Worm (Caenorhabditis elegans): ENCODE data around the gene K12B6.9.

The K12B6.9 gene

DNA sequence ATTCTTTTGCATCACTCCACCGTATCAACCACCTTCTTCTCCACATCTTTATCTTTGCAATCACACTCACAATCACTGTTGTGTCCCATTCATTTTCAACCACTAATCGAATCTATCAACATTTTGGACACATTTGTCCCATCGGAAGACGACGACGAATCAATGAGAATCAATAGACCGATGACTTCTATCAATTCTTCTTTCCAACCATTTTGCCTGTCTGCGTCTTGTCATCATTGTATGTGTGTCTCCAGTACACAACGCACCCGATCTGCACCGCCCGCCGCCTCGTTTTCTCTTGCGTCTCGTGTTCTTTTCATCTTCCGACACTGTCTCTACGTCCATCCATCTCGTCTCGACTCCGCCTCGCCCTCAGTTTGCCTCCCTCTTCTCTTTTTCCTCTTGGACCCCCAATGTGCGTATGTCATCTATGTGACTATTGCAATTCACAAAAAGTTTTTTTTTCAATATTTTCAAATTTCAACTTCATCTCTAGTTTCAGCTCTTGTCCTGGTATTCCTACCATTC, 45.9 kb downstream of the K12B6.9 start, which contains the start of gene dmd-7 (continued):
- peak; percentile 88 for TF ChIP-seq lin-39 (tag; optimal IDR thresholded peaks at IDR 0.05)
- no peak for TF ChIP-seq ceh-16 (tag; optimal IDR thresholded peaks at IDR 0.05)
- no peak for TF ChIP-seq nhr-237 (tag; optimal IDR thresholded peaks at IDR 0.05)
- TF ChIP-seq ceh-82 (tag; optimal IDR thresholded peaks at IDR 0.05): peak; percentile 70
- TF ChIP-seq elt-2 (tag; optimal IDR thresholded peaks at IDR 0.05): peak; percentile 62
- no peak for TF ChIP-seq nhr-77 (tag; optimal IDR thresholded peaks at IDR 0.05)
- peak; percentile 81 for TF ChIP-seq ceh-28 (tag; optimal IDR thresholded peaks at IDR 0.05)
- TF ChIP-seq lin-15B (tag; optimal IDR thresholded peaks at IDR 0.05): peak; percentile 21
- TF ChIP-seq nhr-43 (tag; optimal IDR thresholded peaks at IDR 0.05; ENCODE audit: poor library complexity, severe bottlenecking): peak; percentile 98

- TF ChIP-seq ztf-11 (tag; optimal IDR thresholded peaks at IDR 0.05) (no peak), fkh-10 (GFP tag; optimal IDR thresholded peaks at IDR 0.05) (no peak), skn-1 (tag; optimal IDR thresholded peaks at IDR 0.05) (no peak), nhr-77 (tag; optimal IDR thresholded peaks at IDR 0.05) (no peak), unc-62 (GFP tag; optimal IDR thresholded peaks at IDR 0.05) (no peak), fkh-2 (tag; optimal IDR thresholded peaks at IDR 0.05) (no peak), ama-1 (optimal IDR thresholded peaks at IDR 0.05) (no peak), elt-2 (tag; optimal IDR thresholded peaks at IDR 0.05) (no peak), ceh-28 (tag; optimal IDR thresholded peaks at IDR 0.05) (no peak), ceh-16 (tag; optimal IDR thresholded peaks at IDR 0.05) (no peak), lsy-12 (tag; optimal IDR thresholded peaks at IDR 0.05) (no peak), nhr-43 (tag; optimal IDR thresholded peaks at IDR 0.05; ENCODE audit: poor library complexity, severe bottlenecking) (no peak), nhr-25 (tag; optimal IDR thresholded peaks at IDR 0.05) (no peak), mml-1 (tag; optimal IDR thresholded peaks at IDR 0.05) (no peak), sea-2 (GFP tag; optimal IDR thresholded peaks at IDR 0.05) (no peak), egl-5 (tag; optimal IDR thresholded peaks at IDR 0.05) (peak; percentile 4), egl-27 (tag; optimal IDR thresholded peaks at IDR 0.05) (no peak), aly-2 (tag; optimal IDR thresholded peaks at IDR 0.05) (no peak), fos-1 (tag; optimal IDR thresholded peaks at IDR 0.05) (no peak), elt-1 (tag; optimal IDR thresholded peaks at IDR 0.05) (no peak), jun-1 (tag; optimal IDR thresholded peaks at IDR 0.05) (no peak), nhr-11 (tag; optimal IDR thresholded peaks at IDR 0.05) (peak; percentile 85), pha-4 (tag; optimal IDR thresholded peaks at IDR 0.05) (peak; percentile 10), nhr-67 (tag; optimal IDR thresholded peaks at IDR 0.05) (no peak), lin-39 (tag; optimal IDR thresholded peaks at IDR 0.05) (no peak), ztf-4 (tag; optimal IDR thresholded peaks at IDR 0.05) (no peak), nhr-23 (tag; optimal IDR thresholded peaks at IDR 0.05) (no peak), R02D3.7 (tag; optimal IDR thresholded peaks at IDR 0.05) (no peak), elt-3 (tag; optimal IDR thresholded peaks at IDR 0.05) (no peak), ZK546.5 (tag; optimal IDR thresholded peaks at IDR 0.05) (no peak), lin-15B (tag; optimal IDR thresholded peaks at IDR 0.05) (no peak), nhr-28 (tag; optimal IDR thresholded peaks at IDR 0.05) (no peak), tbx-2 (tag; optimal IDR thresholded peaks at IDR 0.05) (no peak), unc-39 (tag; optimal IDR thresholded peaks at IDR 0.05) (no peak), eor-1 (tag; optimal IDR thresholded peaks at IDR 0.05) (no peak), daf-12 (tag; optimal IDR thresholded peaks at IDR 0.05) (no peak), mdl-1 (tag; optimal IDR thresholded peaks at IDR 0.05) (no peak), ceh-82 (tag; optimal IDR thresholded peaks at IDR 0.05) (no peak), nhr-76 (tag; optimal IDR thresholded peaks at IDR 0.05) (no peak), nhr-237 (tag; optimal IDR thresholded peaks at IDR 0.05) (no peak), hmg-11 (tag; optimal IDR thresholded peaks at IDR 0.05) (peak; percentile 48), nhr-12 (tag; optimal IDR thresholded peaks at IDR 0.05) (no peak), nfya-1 (tag; optimal IDR thresholded peaks at IDR 0.05; ENCODE audit: insufficient read depth) (peak; percentile 30), zag-1 (tag; optimal IDR thresholded peaks at IDR 0.05) (no peak), ceh-9 (tag; optimal IDR thresholded peaks at IDR 0.05) (no peak), pqm-1 (tag; optimal IDR thresholded peaks at IDR 0.05) (peak; percentile 29), snpc-4 (tag; optimal IDR thresholded peaks at IDR 0.05) (no peak)
Measured at ce11 chrV:6244631-6245030, 47.8 kb downstream of the K12B6.9 start.

All from whole organism, L3 larva.